Worm (Caenorhabditis elegans) whole organism, young adult: ENCODE data around the gene sprp-4.

Source experiments
- D2030.7 ChIP-seq: fragments of 200-800 bp; sonication (Bioruptor generic); IDR thresholded peaks from 2 replicates; pipeline ENCODE4 v1.3.6; 2022; ENCODE audit warnings: missing genetic modification reagents, missing genetic modification characterization, missing compliant biosample characterization
- F22D6.2 ChIP-seq: sonication (generic microtip); optimal IDR thresholded peaks from 2 replicates; lab custom pipeline; 2016; ENCODE audit warnings: mild to moderate bottlenecking, missing genetic modification characterization, missing compliant biosample characterization
- F33H1.4 ChIP-seq: fragments of 200-800 bp; sonication (Bioruptor generic); IDR thresholded peaks from 2 replicates; pipeline ENCODE4 v1.3.6; 2022; ENCODE audit warnings: missing genetic modification reagents, missing genetic modification characterization, missing compliant biosample characterization
- F49E8.2 ChIP-seq: sonication (generic microtip); optimal IDR thresholded peaks from 3 replicates; lab custom pipeline; 2017; ENCODE audit warnings: missing genetic modification characterization, mild to moderate bottlenecking, missing compliant biosample characterization, antibody characterized with exemption, moderate library complexity; ENCODE audit not compliant: insufficient read depth
- T07F8.4 ChIP-seq: sonication (generic microtip); optimal IDR thresholded peaks from 2 replicates; lab custom pipeline; 2016; ENCODE audit warnings: mild to moderate bottlenecking, missing genetic modification characterization, moderate library complexity, missing compliant biosample characterization
- T26A5.8 ChIP-seq: sonication (generic microtip); optimal IDR thresholded peaks from 2 replicates; lab custom pipeline; 2016; ENCODE audit warnings: missing genetic modification characterization, missing compliant biosample characterization
- Y53F4B.3 ChIP-seq: fragments of 200-800 bp; sonication (Bioruptor generic); IDR thresholded peaks from 2 replicates; pipeline ENCODE4 v1.3.6; 2022; ENCODE audit warnings: missing genetic modification reagents, missing genetic modification characterization, missing compliant biosample characterization
- Y56A3A.18 ChIP-seq: fragments of 200-800 bp; sonication (Bioruptor generic); IDR thresholded peaks from 2 replicates; pipeline ENCODE4 v1.3.6; 2022; ENCODE audit warnings: missing genetic modification reagents, missing genetic modification characterization, missing compliant biosample characterization
- ZK185.1 ChIP-seq: sonication (generic microtip); optimal IDR thresholded peaks from 2 replicates; lab custom pipeline; 2016; ENCODE audit warnings: mild to moderate bottlenecking, missing genetic modification characterization, missing compliant biosample characterization; ENCODE audit not compliant: poor library complexity, severe bottlenecking
- ama-1 ChIP-seq, 3 experiments: fragments of 150-350 bp in 1 of 3; sonication (generic microtip) in 2 of 3; optimal IDR thresholded peaks; 2 replicates each; lab custom pipeline; 2014 to 2018; ENCODE audit warnings: missing biosample characterization in 2 of 3, missing genetic modification characterization in 2 of 3, missing genetic modification reagents in 2 of 3
- aptf-2 ChIP-seq: fragments of 200-800 bp; sonication (Bioruptor generic); conservative IDR thresholded peaks from 2 replicates; pipeline ENCODE4 v1.3.6; 2022; ENCODE audit warnings: missing genetic modification reagents, missing genetic modification characterization, missing compliant biosample characterization
- atf-7 ChIP-seq: sonication (generic microtip); optimal IDR thresholded peaks from 2 replicates; lab custom pipeline; 2017; ENCODE audit warnings: mild to moderate bottlenecking, missing genetic modification characterization, missing compliant biosample characterization
- attf-6 ChIP-seq: fragments of 200-800 bp; sonication (Bioruptor generic); IDR thresholded peaks from 2 replicates; pipeline ENCODE4 v1.3.6; 2022; ENCODE audit warnings: missing genetic modification reagents, missing genetic modification characterization, missing compliant biosample characterization
- bed-1 ChIP-seq: fragments of 200-800 bp; sonication (Bioruptor generic); IDR thresholded peaks from 2 replicates; pipeline ENCODE4 v1.3.6; 2022; ENCODE audit warnings: missing genetic modification reagents, missing genetic modification characterization, missing compliant biosample characterization
- cebp-1 ChIP-seq, 2 experiments: fragments of 200-800 bp in 1 of 2; sonication (Bioruptor generic) in 1 of 2; sonication (generic microtip) in 1 of 2; IDR thresholded peaks in 1 of 2; optimal IDR thresholded peaks in 1 of 2; 2 replicates each; pipeline versions ENCODE4 v1.3.6 to Lab custom; 2017 to 2022; ENCODE audit warnings: missing compliant biosample characterization in 2 of 2, missing genetic modification characterization in 2 of 2, mild to moderate bottlenecking in 1 of 2, missing genetic modification reagents in 1 of 2, moderate library complexity in 1 of 2
- ceh-91 ChIP-seq: fragments of 200-800 bp; sonication (Bioruptor generic); IDR thresholded peaks from 2 replicates; pipeline ENCODE4 v1.3.6; 2022; ENCODE audit warnings: missing genetic modification reagents, missing genetic modification characterization, missing compliant biosample characterization
- die-1 ChIP-seq: sonication (generic microtip); optimal IDR thresholded peaks from 2 replicates; lab custom pipeline; 2016; ENCODE audit warnings: missing genotype, mild to moderate bottlenecking, missing genetic modification characterization, missing compliant biosample characterization
- efl-1 ChIP-seq: fragments of 150-350 bp; optimal IDR thresholded peaks from 2 replicates; lab custom pipeline; 2014; ENCODE audit warnings: missing biosample characterization, missing genetic modification reagents, missing genetic modification characterization
- hmg-1.2 ChIP-seq: fragments of 200-800 bp; sonication (Bioruptor generic); IDR thresholded peaks from 2 replicates; pipeline ENCODE4 v1.3.6; 2022; ENCODE audit warnings: missing genetic modification reagents, missing genetic modification characterization, missing compliant biosample characterization
- hrde-1 ChIP-seq: sonication (generic microtip); optimal IDR thresholded peaks from 2 replicates; lab custom pipeline; 2016; ENCODE audit warnings: missing genetic modification characterization, mild to moderate bottlenecking, missing compliant biosample characterization, moderate library complexity, missing genotype, missing genetic modification reagents, borderline replicate concordance
- lin-26 ChIP-seq: fragments of 200-800 bp; sonication (Bioruptor generic); IDR thresholded peaks from 2 replicates; pipeline ENCODE4 v1.3.6; 2022; ENCODE audit warnings: missing genetic modification reagents, missing genetic modification characterization, missing compliant biosample characterization
- lin-40 ChIP-seq: sonication (generic microtip); optimal IDR thresholded peaks from 2 replicates; lab custom pipeline; 2016; ENCODE audit warnings: missing genetic modification characterization, mild to moderate bottlenecking, missing compliant biosample characterization, missing genotype, missing genetic modification reagents
- lsl-1 ChIP-seq: fragments of 200-800 bp; sonication (Bioruptor generic); optimal IDR thresholded peaks from 2 replicates; lab custom pipeline; 2018; ENCODE audit warnings: mild to moderate bottlenecking, missing genetic modification characterization, moderate library complexity, missing compliant biosample characterization
- madf-10 ChIP-seq: sonication (generic microtip); optimal IDR thresholded peaks from 2 replicates; lab custom pipeline; 2016; ENCODE audit warnings: mild to moderate bottlenecking, missing genetic modification characterization, missing compliant biosample characterization
- madf-3 ChIP-seq: fragments of 200-800 bp; sonication (Bioruptor generic); IDR thresholded peaks from 2 replicates; pipeline ENCODE4 v1.3.6; 2022; ENCODE audit warnings: missing genetic modification reagents, missing genetic modification characterization, missing compliant biosample characterization
- mcd-1 ChIP-seq: fragments of 200-800 bp; sonication (Bioruptor generic); IDR thresholded peaks from 2 replicates; pipeline ENCODE4 v1.3.6; 2022; ENCODE audit warnings: missing genetic modification reagents, missing genetic modification characterization, missing compliant biosample characterization
- nhr-80 ChIP-seq: sonication (generic microtip); optimal IDR thresholded peaks from 2 replicates; lab custom pipeline; 2016; ENCODE audit warnings: missing genetic modification characterization, missing compliant biosample characterization
- nhr-90 ChIP-seq: sonication (generic microtip); optimal IDR thresholded peaks from 2 replicates; lab custom pipeline; 2016; ENCODE audit warnings: missing genotype, mild to moderate bottlenecking, missing genetic modification characterization, missing compliant biosample characterization
- pbrm-1 ChIP-seq: fragments of 200-800 bp; sonication (Bioruptor generic); IDR thresholded peaks from 2 replicates; pipeline ENCODE4 v1.3.6; 2022; ENCODE audit warnings: missing genetic modification reagents, missing genetic modification characterization, missing compliant biosample characterization
- rec-8 ChIP-seq, 2 experiments: sonication (generic microtip); optimal IDR thresholded peaks; 2 replicates each; lab custom pipeline; 2016; ENCODE audit warnings: mild to moderate bottlenecking in 2 of 2, missing genetic modification characterization in 2 of 2, missing genetic modification reagents in 2 of 2, missing genotype in 2 of 2, missing biosample characterization in 1 of 2, missing compliant biosample characterization in 1 of 2, moderate library complexity in 1 of 2
- rpc-1 ChIP-seq, 2 experiments: fragments of 150-350 bp in 1 of 2; sonication (generic microtip) in 1 of 2; optimal IDR thresholded peaks; 2 replicates each; lab custom pipeline; 2014 to 2018; ENCODE audit warnings: missing biosample characterization in 1 of 2, missing genetic modification characterization in 1 of 2, missing genetic modification reagents in 1 of 2, missing genotype in 1 of 2
- snpc-1.3 ChIP-seq: sonication (generic microtip); optimal IDR thresholded peaks from 2 replicates; lab custom pipeline; 2017; ENCODE audit warnings: missing genetic modification characterization, mild to moderate bottlenecking, missing compliant biosample characterization, antibody characterized with exemption, moderate library complexity, missing genotype, missing genetic modification reagents; ENCODE audit not compliant: insufficient read depth
- snpc-3.4 ChIP-seq: sonication (generic microtip); optimal IDR thresholded peaks from 2 replicates; lab custom pipeline; 2017; ENCODE audit warnings: missing genetic modification characterization, mild to moderate bottlenecking, missing compliant biosample characterization, antibody characterized with exemption, moderate library complexity, missing genotype, missing genetic modification reagents
- snpc-4 ChIP-seq, 5 experiments: fragments of 150-350 bp in 1 of 5; sonication (generic microtip) in 4 of 5; optimal IDR thresholded peaks; 2 replicates each; lab custom pipeline; 2014 to 2018; ENCODE audit warnings: missing genetic modification characterization in 5 of 5, missing biosample characterization in 3 of 5, antibody characterized with exemption in 2 of 5, mild to moderate bottlenecking in 2 of 5, missing compliant biosample characterization in 2 of 5, missing genotype in 2 of 5, moderate library complexity in 2 of 5, missing genetic modification reagents in 1 of 5
- somi-1 ChIP-seq: fragments of 200-800 bp; sonication (Bioruptor generic); optimal IDR thresholded peaks from 2 replicates; lab custom pipeline; 2018; ENCODE audit warnings: mild to moderate bottlenecking, missing genetic modification characterization, missing compliant biosample characterization
- zfh-2 ChIP-seq: fragments of 200-800 bp; sonication (Bioruptor generic); conservative IDR thresholded peaks from 2 replicates; pipeline ENCODE4 v1.3.6; 2022; ENCODE audit warnings: missing genetic modification reagents, missing genetic modification characterization, missing compliant biosample characterization
- zim-3 ChIP-seq: sonication (generic microtip); optimal IDR thresholded peaks from 2 replicates; lab custom pipeline; 2017; ENCODE audit warnings: mild to moderate bottlenecking, missing genetic modification characterization, moderate library complexity, missing compliant biosample characterization
- ztf-18 ChIP-seq: sonication (generic microtip); optimal IDR thresholded peaks from 2 replicates; lab custom pipeline; 2016; ENCODE audit warnings: missing genotype, mild to moderate bottlenecking, missing genetic modification characterization, missing compliant biosample characterization
- ztf-25 ChIP-seq: fragments of 200-800 bp; sonication (Bioruptor generic); IDR thresholded peaks from 2 replicates; pipeline ENCODE4 v1.3.6; 2022; ENCODE audit warnings: missing genetic modification reagents, missing genetic modification characterization, missing compliant biosample characterization
- ztf-3 ChIP-seq: fragments of 200-800 bp; sonication (Bioruptor generic); optimal IDR thresholded peaks from 2 replicates; lab custom pipeline; 2018; ENCODE audit warnings: mild to moderate bottlenecking, missing genetic modification characterization, missing compliant biosample characterization

The sprp-4 gene

ce11 chrX:8846447-8847237 lies 6.8 kb downstream of the sprp-4 start, which contains the start of gene C28G1.10 (continued):
- TF ChIP-seq atf-7 (tag; lab: Kevin White, UChicago) (no peak), snpc-1.3 (tag; lab: Kevin White, UChicago) (peak; percentile 50), efl-1 (GFP tag; lab: Kevin White, UChicago) (no peak), snpc-4 (GFP tag; optimal IDR thresholded peaks at IDR 0.05; lab: Kevin White, UChicago) (peak; percentile 53), snpc-4 (tag; optimal IDR thresholded peaks at IDR 0.05; lab: Kevin White, UChicago) (peak in 1 of 4 experiments; percentile 61), ztf-3 (GFP tag; lab: Kevin White, UChicago) (no peak), D2030.7 (GFP tag; lab: Robert Waterston, UW) (peak; percentile 75), nhr-80 (tag; lab: Kevin White, UChicago) (peak; percentile 61), pbrm-1 (0 out of 2 replicates have a peak, but pooled peaks have one; percentile 38), attf-6 (GFP tag; lab: Robert Waterston, UW) (peak; percentile 69), lin-26 (peak; percentile 89), somi-1 (GFP tag; lab: Kevin White, UChicago) (peak; percentile 6), hrde-1 (tag; lab: Kevin White, UChicago) (peak; percentile 29), snpc-3.4 (tag; lab: Kevin White, UChicago) (peak; percentile 49), Y56A3A.18 (GFP tag; lab: Robert Waterston, UW) (peak; percentile 40), hmg-1.2 (GFP tag; lab: Robert Waterston, UW) (peak; percentile 63), lin-40 (peak; percentile 23), madf-3 (GFP tag; lab: Robert Waterston, UW) (no peak), F33H1.4 (GFP tag; lab: Robert Waterston, UW) (no peak), aptf-2 (GFP tag; lab: Robert Waterston, UW) (0 out of 2 replicates have a peak, but pooled peaks have one; percentile 15), F22D6.2 (tag; lab: Kevin White, UChicago) (no peak)

- TF ChIP-seq zim-3 (no peak), ZK185.1 (tag; lab: Kevin White, UChicago) (no peak), mcd-1 (no peak), nhr-90 (no peak), zfh-2 (no peak), lsl-1 (no peak), Y53F4B.3 (GFP tag; lab: Robert Waterston, UW) (no peak)
Measured at ce11 chrX:8843988-8844387, 9.4 kb downstream of the sprp-4 start, which contains the start of gene ubc-23. ubc-23 (plus strand) TSS chrX:8844288.

ce11 chrX:8838176-8838575 lies 15.2 kb downstream of the sprp-4 start:
- TF ChIP-seq ztf-18 (tag; lab: Kevin White, UChicago) (peak; percentile 55), T07F8.4 (tag; lab: Kevin White, UChicago) (no peak), rec-8 (tag; optimal IDR thresholded peaks at IDR 0.05; lab: Kevin White, UChicago) (peak; percentile 23 to 65), bed-1 (0 out of 2 replicates have a peak, but pooled peaks have one; percentile 49), T26A5.8 (tag; lab: Kevin White, UChicago) (no peak), die-1 (peak; percentile 70), zim-3 (peak; percentile 15), ztf-25 (GFP tag; lab: Robert Waterston, UW) (peak; percentile 66; the same call in 1 of the 2 replicates), ceh-91 (GFP tag; lab: Robert Waterston, UW) (0 out of 2 replicates have a peak, but pooled peaks have one; percentile 10), ama-1 (optimal IDR thresholded peaks at IDR 0.05; lab: Kevin White, UChicago) (no peak), ama-1 (GFP tag; optimal IDR thresholded peaks at IDR 0.05; lab: Kevin White, UChicago) (peak; percentile 27 to 55), F49E8.2 (tag; lab: Kevin White, UChicago) (no peak), rpc-1 (optimal IDR thresholded peaks at IDR 0.05; lab: Kevin White, UChicago) (peak; percentile 92), rpc-1 (tag; optimal IDR thresholded peaks at IDR 0.05; lab: Kevin White, UChicago) (peak; percentile 89), Y56A3A.18 (GFP tag; lab: Robert Waterston, UW) (0 out of 2 replicates have a peak, but pooled peaks have one; percentile 80), cebp-1 (GFP tag; IDR thresholded peaks at IDR 0.05; lab: Robert Waterston, UW) (no peak), cebp-1 (tag; optimal IDR thresholded peaks at IDR 0.05; lab: Kevin White, UChicago) (peak; percentile 20), madf-3 (GFP tag; lab: Robert Waterston, UW) (0 out of 2 replicates have a peak, but pooled peaks have one; percentile 46), D2030.7 (GFP tag; lab: Robert Waterston, UW) (peak; percentile 66), madf-10 (tag; lab: Kevin White, UChicago) (peak; percentile 5)
